Fruit fly (Drosophila melanogaster) Kc167 (cell line): ENCODE measurements around the gene sqd.

ENCODE experiments used
- Myc ChIP-seq: fragments of >200 bp; optimal IDR thresholded peaks from 2 replicates; lab custom pipeline; 2017; ENCODE audit warnings: missing external identifiers
- h ChIP-seq: fragments of >200 bp; optimal IDR thresholded peaks from 3 replicates; lab custom pipeline; 2018; ENCODE audit warnings: missing external identifiers
- psq ChIP-seq: fragments of >200 bp; optimal IDR thresholded peaks from 2 replicates; lab custom pipeline; 2017; ENCODE audit warnings: missing external identifiers

dm6 chr3R:13615617-13616016 is 30.5 kb downstream of the sqd start, which contains the start of gene CG9269:
- no peak for TF ChIP-seq psq
- TF ChIP-seq h (lab: Kevin White, UChicago): no peak
- TF ChIP-seq Myc (lab: Kevin White, UChicago): no peak
